Fruit fly (Drosophila melanogaster): ENCODE results near the gene CG13950.

CG13950 gene

dm6 chr2L:866950-867744 is 7.2 kb downstream of the CG13950 start (continued):
- TF ChIP-seq Lim3 (GFP tag; IDR thresholded peaks at IDR 0.05) (peak; percentile 79), CG12071 (GFP tag; optimal IDR thresholded peaks at IDR 0.05) (peak; percentile 89), CG9727 (GFP tag; optimal IDR thresholded peaks at IDR 0.05) (peak; percentile 91), Optix (GFP tag; IDR thresholded peaks at IDR 0.05) (peak; percentile 89), Blimp-1 (GFP tag; optimal IDR thresholded peaks at IDR 0.05) (peak; percentile 86), CG9797 (GFP tag; optimal IDR thresholded peaks at IDR 0.05) (peak; percentile 7), Rx (GFP tag; IDR thresholded peaks at IDR 0.05) (peak; percentile 90), CG6791 (GFP tag; IDR thresholded peaks at IDR 0.05; ENCODE audit: partially characterized antibody) (no peak), CG15269 (tag; optimal IDR thresholded peaks at IDR 0.05) (peak; percentile 96), pum (GFP tag; optimal IDR thresholded peaks at IDR 0.05) (peak; percentile 87), lmd (GFP tag; IDR thresholded peaks at IDR 0.05) (peak; percentile 95), Mes4 (GFP tag; optimal IDR thresholded peaks at IDR 0.05) (peak; percentile 83), zfh2 (GFP tag; optimal IDR thresholded peaks at IDR 0.05) (peak; percentile 88), luna (GFP tag; optimal IDR thresholded peaks at IDR 0.05) (peak; percentile 74), E2f1 (GFP tag; IDR thresholded peaks at IDR 0.05) (peak; percentile 96), CHES-1-like (GFP tag; optimal IDR thresholded peaks at IDR 0.05) (peak; percentile 84), YL-1 (GFP tag; optimal IDR thresholded peaks at IDR 0.05) (peak; percentile 70), peb (GFP tag; IDR thresholded peaks at IDR 0.05) (peak; percentile 91), otp (GFP tag; IDR thresholded peaks at IDR 0.05) (peak; percentile 93), CG14667 (GFP tag; IDR thresholded peaks at IDR 0.05) (peak; percentile 89), caup (GFP tag; optimal IDR thresholded peaks at IDR 0.05; ENCODE audit: severe bottlenecking) (peak; percentile 93), lilli (GFP tag; optimal IDR thresholded peaks at IDR 0.05) (peak; percentile 96), CG18599 (GFP tag; optimal IDR thresholded peaks at IDR 0.05) (peak; percentile 93), CG5953 (GFP tag; IDR thresholded peaks at IDR 0.05) (peak; percentile 87), Vsx1 (GFP tag; optimal IDR thresholded peaks at IDR 0.05) (peak; percentile 46), gt (GFP tag; IDR thresholded peaks at IDR 0.05) (peak; percentile 68; the same call in 1 of the 2 replicates), CG1602 (GFP tag; optimal IDR thresholded peaks at IDR 0.05) (peak; percentile 88), CG7928 (GFP tag; optimal IDR thresholded peaks at IDR 0.05) (peak; percentile 65), CG7357 (GFP tag; IDR thresholded peaks at IDR 0.05) (peak; percentile 84), CG17912 (GFP tag; optimal IDR thresholded peaks at IDR 0.05) (peak; percentile 86), chif (GFP tag; optimal IDR thresholded peaks at IDR 0.05) (peak; percentile 87 to 94), Poxn (GFP tag; IDR thresholded peaks at IDR 0.05) (peak; percentile 80), NK7.1 (GFP tag; optimal IDR thresholded peaks at IDR 0.05) (peak; percentile 83), Ravus (GFP tag; IDR thresholded peaks at IDR 0.05) (peak; percentile 89), CG6175 (GFP tag; IDR thresholded peaks at IDR 0.05) (peak; percentile 92), Mrtf (GFP tag; IDR thresholded peaks at IDR 0.05) (peak; percentile 95), CG6272 (GFP tag; IDR thresholded peaks at IDR 0.05) (peak; percentile 94), Bteb2 (GFP tag; optimal IDR thresholded peaks at IDR 0.05) (peak; percentile 88), CG12155 (GFP tag; optimal IDR thresholded peaks at IDR 0.05) (peak; percentile 89), CoRest (tag; optimal IDR thresholded peaks at IDR 0.05) (peak; percentile 94), da (GFP tag; optimal IDR thresholded peaks at IDR 0.05) (no peak), tio (GFP tag; optimal IDR thresholded peaks at IDR 0.05) (peak; percentile 89), gsb-n (tag; optimal IDR thresholded peaks at IDR 0.05) (peak; percentile 87), PHDP (tag; optimal IDR thresholded peaks at IDR 0.05) (peak; percentile 94), cad (GFP tag; optimal IDR thresholded peaks at IDR 0.05) (no peak), CG17186 (GFP tag; optimal IDR thresholded peaks at IDR 0.05) (peak; percentile 2), crp (GFP tag; optimal IDR thresholded peaks at IDR 0.05) (peak in 1 of 2 experiments; percentile 43), CG8944 (GFP tag; optimal IDR thresholded peaks at IDR 0.05) (peak; percentile 83), CG2712 (tag; optimal IDR thresholded peaks at IDR 0.05) (peak; percentile 90)

Data from whole organism, embryonic.